Worm (Caenorhabditis elegans) whole organism, early embryonic: ENCODE data around the gene Y43F4A.1.

Experiments
- B0310.2 ChIP-seq: sonication (generic microtip); optimal IDR thresholded peaks from 2 replicates; lab custom pipeline; 2016; ENCODE audit warnings: mild to moderate bottlenecking, missing genetic modification characterization, missing compliant biosample characterization
- ama-1 ChIP-seq: fragments of 150-350 bp; optimal IDR thresholded peaks from 2 replicates; lab custom pipeline; 2014
- ceh-13 ChIP-seq: fragments of 200-800 bp; sonication (Bioruptor generic); optimal IDR thresholded peaks from 2 replicates; lab custom pipeline; 2018; ENCODE audit warnings: mild to moderate bottlenecking, missing genetic modification characterization, missing compliant biosample characterization
- ceh-36 ChIP-seq: sonication (generic microtip); optimal IDR thresholded peaks from 2 replicates; lab custom pipeline; 2016; ENCODE audit warnings: missing genetic modification characterization, inconsistent platforms, missing compliant biosample characterization
- ets-7 ChIP-seq: sonication (generic microtip); optimal IDR thresholded peaks from 2 replicates; lab custom pipeline; 2016; ENCODE audit warnings: missing genotype, missing genetic modification characterization, missing compliant biosample characterization
- flt-1 ChIP-seq: fragments of 200-800 bp; sonication (Bioruptor generic); IDR thresholded peaks from 2 replicates; pipeline ENCODE4 v1.3.6; 2022; ENCODE audit warnings: missing genetic modification characterization, missing compliant biosample characterization
- hmbx-1 ChIP-seq: sonication (generic microtip); optimal IDR thresholded peaks from 2 replicates; lab custom pipeline; 2016; ENCODE audit warnings: mild to moderate bottlenecking, missing genetic modification characterization, missing compliant biosample characterization
- hmg-4 ChIP-seq: fragments of 200-800 bp; sonication (Bioruptor generic); optimal IDR thresholded peaks from 2 replicates; lab custom pipeline; 2018; ENCODE audit warnings: mild to moderate bottlenecking, missing genetic modification characterization, missing compliant biosample characterization
- pes-1 ChIP-seq: fragments of 200-800 bp; sonication (Bioruptor generic); IDR thresholded peaks from 2 replicates; pipeline ENCODE4 v1.3.6; 2022; ENCODE audit warnings: missing genetic modification reagents, missing genetic modification characterization, missing compliant biosample characterization
- sea-1 ChIP-seq: fragments of 200-800 bp; sonication (Bioruptor generic); conservative IDR thresholded peaks from 2 replicates; pipeline ENCODE4 v1.3.6; 2022; ENCODE audit warnings: missing genetic modification characterization, missing compliant biosample characterization
- tbx-11 ChIP-seq: fragments of 200-800 bp; sonication (Bioruptor generic); IDR thresholded peaks from 2 replicates; pipeline ENCODE4 v1.3.6; 2022; ENCODE audit warnings: missing genetic modification characterization, missing compliant biosample characterization
- tbx-37 ChIP-seq: fragments of 200-800 bp; sonication (Bioruptor generic); conservative IDR thresholded peaks from 2 replicates; pipeline ENCODE4 v1.3.6; 2022; ENCODE audit warnings: missing genetic modification reagents, missing genetic modification characterization, missing compliant biosample characterization
- tra-4 ChIP-seq: sonication (generic microtip); optimal IDR thresholded peaks from 2 replicates; lab custom pipeline; 2017; ENCODE audit warnings: missing genetic modification characterization, missing compliant biosample characterization

Gene Y43F4A.1

ce11 chrIII:13276958-13277357, 54.1 kb downstream of the Y43F4A.1 start, which contains the start of gene unc-64:
unc-64 (plus strand) TSS chrIII:13277258.
- TF ChIP-seq flt-1 (GFP tag; lab: Robert Waterston, UW): no peak
- TF ChIP-seq hmbx-1 (tag; lab: Kevin White, UChicago): no peak
- no peak for TF ChIP-seq ceh-13
- no peak for TF ChIP-seq tbx-37
- no peak for TF ChIP-seq B0310.2 (tag; lab: Kevin White, UChicago)
- no peak for TF ChIP-seq pes-1 (GFP tag; lab: Robert Waterston, UW)
- TF ChIP-seq tbx-11 (GFP tag; lab: Robert Waterston, UW): no peak
- no peak for TF ChIP-seq tra-4
- TF ChIP-seq ceh-36 (tag; lab: Kevin White, UChicago): no peak
- TF ChIP-seq hmg-4 (GFP tag; lab: Kevin White, UChicago): no peak
- no peak for TF ChIP-seq ets-7 (tag; lab: Kevin White, UChicago)
- no peak for TF ChIP-seq sea-1 (GFP tag; lab: Robert Waterston, UW)

DNA sequence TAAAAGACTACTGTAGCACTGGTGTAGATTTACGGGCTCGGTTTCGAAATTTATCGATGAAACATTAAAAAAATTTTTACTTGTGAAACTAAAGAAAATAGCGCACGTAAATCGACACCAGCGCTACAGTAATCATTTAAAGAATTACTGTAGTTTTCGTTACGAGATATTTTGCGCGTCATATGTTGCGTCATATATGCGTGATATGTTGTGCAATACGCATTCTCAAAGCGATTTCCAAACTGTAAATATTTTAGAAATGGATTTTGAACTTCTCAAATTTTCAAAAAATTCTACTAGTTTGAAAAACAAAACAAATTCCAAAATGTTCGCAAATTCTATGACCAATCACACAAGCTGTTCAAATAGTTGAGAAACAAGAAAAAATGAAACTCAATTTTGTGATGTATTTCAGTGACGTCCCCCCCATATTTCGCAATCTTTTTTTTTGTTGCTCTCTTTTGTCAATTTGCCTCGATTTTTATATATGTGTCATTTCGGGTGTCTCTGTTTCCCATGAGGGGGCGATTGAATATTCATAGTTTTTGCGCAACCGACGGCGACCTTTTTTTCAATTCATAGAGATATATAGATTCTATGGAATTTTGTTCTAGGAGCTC, 55.1 kb downstream of the Y43F4A.1 start:
- TF ChIP-seq tra-4 (no peak), ceh-36 (tag; lab: Kevin White, UChicago) (no peak), ama-1 (lab: Kevin White, UChicago) (no peak), hmg-4 (GFP tag; lab: Kevin White, UChicago) (no peak)
